Worm (Caenorhabditis elegans) whole organism, L4 larva: Measurements from ENCODE around the gene srsx-31.
A peak's percentile ranks its signal among the peaks of the same experiment; 100 is the strongest.

Experiments
- F26F4.8 ChIP-seq: fragments of 200-800 bp; sonication (Bioruptor generic); conservative IDR thresholded peaks from 2 replicates; pipeline ENCODE4 v1.3.6; 2022; ENCODE audit warnings: missing genetic modification characterization, missing compliant biosample characterization
- F49E8.2 ChIP-seq: sonication (generic microtip); optimal IDR thresholded peaks from 2 replicates; lab custom pipeline; 2016; ENCODE audit warnings: missing compliant biosample characterization, mild to moderate bottlenecking, missing genetic modification characterization, borderline replicate concordance
- T20F7.1 ChIP-seq: fragments of 200-800 bp; sonication (Bioruptor generic); optimal IDR thresholded peaks from 2 replicates; lab custom pipeline; 2018; ENCODE audit warnings: mild to moderate bottlenecking, missing genetic modification characterization, missing compliant biosample characterization
- T26A8.4 ChIP-seq: fragments of 200-800 bp; sonication (Bioruptor generic); IDR thresholded peaks from 2 replicates; pipeline ENCODE4 v1.3.6; 2022; ENCODE audit warnings: missing genetic modification characterization, missing compliant biosample characterization
- Y48G9A.11 ChIP-seq: fragments of 200-800 bp; sonication (Bioruptor generic); IDR thresholded peaks from 2 replicates; pipeline ENCODE4 v1.3.6; 2022; ENCODE audit warnings: missing genetic modification reagents, missing genetic modification characterization, missing compliant biosample characterization
- Y75B8A.6 ChIP-seq: fragments of 200-800 bp; sonication (Bioruptor generic); IDR thresholded peaks from 2 replicates; pipeline ENCODE4 v1.3.6; 2022; ENCODE audit warnings: missing genetic modification reagents, missing genetic modification characterization, missing compliant biosample characterization
- arid-1 ChIP-seq: fragments of 200-800 bp; sonication (Bioruptor generic); conservative IDR thresholded peaks from 2 replicates; pipeline ENCODE4 v1.3.6; 2022; ENCODE audit warnings: missing genetic modification reagents, missing genetic modification characterization, missing compliant biosample characterization
- ceh-28 ChIP-seq: fragments of 150-350 bp; optimal IDR thresholded peaks from 2 replicates; lab custom pipeline; 2014; ENCODE audit warnings: missing biosample characterization, missing genetic modification reagents, missing genetic modification characterization
- ceh-44 ChIP-seq: fragments of 200-800 bp; sonication (Bioruptor generic); IDR thresholded peaks from 2 replicates; pipeline ENCODE4 v1.3.6; 2022; ENCODE audit warnings: missing genetic modification reagents, missing genetic modification characterization, missing compliant biosample characterization
- ceh-62 ChIP-seq: sonication (generic microtip); optimal IDR thresholded peaks from 2 replicates; lab custom pipeline; 2017; ENCODE audit warnings: missing biosample characterization, missing genetic modification characterization
- ceh-82 ChIP-seq: sonication (generic microtip); optimal IDR thresholded peaks from 2 replicates; lab custom pipeline; 2017; ENCODE audit warnings: missing biosample characterization, missing genetic modification characterization
- ctbp-1 ChIP-seq: fragments of 200-800 bp; sonication (Bioruptor generic); IDR thresholded peaks from 2 replicates; pipeline ENCODE4 v1.3.6; 2022; ENCODE audit warnings: missing genetic modification reagents, missing genetic modification characterization, missing compliant biosample characterization
- daf-16 ChIP-seq, 3 experiments: sonication (generic microtip); optimal IDR thresholded peaks; 2 replicates each; lab custom pipeline; 2016 to 2017; ENCODE audit warnings: missing genetic modification characterization in 3 of 3, missing genetic modification reagents in 3 of 3, mild to moderate bottlenecking in 2 of 3, missing compliant biosample characterization in 2 of 3, missing biosample characterization in 1 of 3, moderate library complexity in 1 of 3
- dmd-6 ChIP-seq: fragments of 200-800 bp; sonication (Bioruptor generic); IDR thresholded peaks from 2 replicates; pipeline ENCODE4 v1.3.6; 2022; ENCODE audit warnings: missing genetic modification reagents, missing genetic modification characterization, missing compliant biosample characterization
- dmd-9 ChIP-seq: fragments of 200-800 bp; sonication (Bioruptor generic); IDR thresholded peaks from 2 replicates; pipeline ENCODE4 v1.3.6; 2022; ENCODE audit warnings: missing genetic modification reagents, missing genetic modification characterization, missing compliant biosample characterization
- duxl-1 ChIP-seq: sonication (generic microtip); optimal IDR thresholded peaks from 2 replicates; lab custom pipeline; 2016; ENCODE audit warnings: mild to moderate bottlenecking, missing genetic modification characterization, moderate library complexity, missing compliant biosample characterization; ENCODE audit not compliant: poor library complexity
- dve-1 ChIP-seq: sonication (generic microtip); optimal IDR thresholded peaks from 2 replicates; lab custom pipeline; 2017; ENCODE audit warnings: antibody characterized with exemption, mild to moderate bottlenecking, missing genetic modification characterization, missing compliant biosample characterization; ENCODE audit not compliant: insufficient read depth
- fkh-10 ChIP-seq: fragments of 150-350 bp; optimal IDR thresholded peaks from 2 replicates; lab custom pipeline; 2014; ENCODE audit warnings: missing biosample characterization, missing genetic modification reagents, missing genetic modification characterization
- fos-1 ChIP-seq: fragments of 150-350 bp; optimal IDR thresholded peaks from 2 replicates; lab custom pipeline; 2014; ENCODE audit warnings: missing biosample characterization, missing genetic modification characterization
- hif-1 ChIP-seq, 2 experiments: sonication (generic microtip); optimal IDR thresholded peaks; 2 replicates each; lab custom pipeline; 2016 to 2017; ENCODE audit warnings: missing compliant biosample characterization in 2 of 2, missing genetic modification characterization in 2 of 2, missing genetic modification reagents in 2 of 2, missing genotype in 2 of 2, mild to moderate bottlenecking in 1 of 2
- hlh-11 ChIP-seq: fragments of 200-800 bp; sonication (Bioruptor generic); optimal IDR thresholded peaks from 2 replicates; lab custom pipeline; 2018; ENCODE audit warnings: mild to moderate bottlenecking, missing genetic modification characterization, missing compliant biosample characterization
- hlh-30 ChIP-seq: sonication (generic microtip); optimal IDR thresholded peaks from 2 replicates; lab custom pipeline; 2017; ENCODE audit warnings: antibody characterized with exemption, mild to moderate bottlenecking, missing genetic modification characterization, missing compliant biosample characterization; ENCODE audit not compliant: insufficient read depth
- jun-1 ChIP-seq: fragments of 150-350 bp; optimal IDR thresholded peaks from 2 replicates; lab custom pipeline; 2014; ENCODE audit warnings: missing biosample characterization, missing genetic modification reagents, missing genetic modification characterization
- lim-7 ChIP-seq: fragments of 200-800 bp; sonication (Bioruptor generic); IDR thresholded peaks from 2 replicates; pipeline ENCODE4 v1.3.6; 2022; ENCODE audit warnings: missing genetic modification characterization, missing compliant biosample characterization
- lin-1 ChIP-seq: fragments of 200-800 bp; sonication (Bioruptor generic); IDR thresholded peaks from 2 replicates; pipeline ENCODE4 v1.3.6; 2022; ENCODE audit warnings: missing genetic modification reagents, missing genetic modification characterization, missing compliant biosample characterization
- lin-13 ChIP-seq: fragments of 150-350 bp; optimal IDR thresholded peaks from 2 replicates; lab custom pipeline; 2014; ENCODE audit warnings: missing biosample characterization, missing genetic modification reagents, missing genetic modification characterization
- lir-3 ChIP-seq: sonication (generic microtip); optimal IDR thresholded peaks from 2 replicates; lab custom pipeline; 2016; ENCODE audit warnings: mild to moderate bottlenecking, missing genetic modification characterization, missing compliant biosample characterization
- mdl-1 ChIP-seq, 2 experiments: fragments of 150-350 bp in 1 of 2; sonication (generic microtip) in 1 of 2; optimal IDR thresholded peaks; 2 replicates each; lab custom pipeline; 2014 to 2017; ENCODE audit warnings: missing biosample characterization in 2 of 2, missing genetic modification characterization in 2 of 2
- mdt-29 ChIP-seq: fragments of 200-800 bp; sonication (Bioruptor generic); IDR thresholded peaks from 2 replicates; pipeline ENCODE4 v1.3.6; 2022; ENCODE audit warnings: missing genetic modification reagents, missing genetic modification characterization, missing compliant biosample characterization
- mxl-3 ChIP-seq: fragments of 200-800 bp; sonication (Bioruptor generic); optimal IDR thresholded peaks from 2 replicates; lab custom pipeline; 2018; ENCODE audit warnings: mild to moderate bottlenecking, missing genetic modification characterization, missing compliant biosample characterization
- nhr-10 ChIP-seq: fragments of 150-350 bp; optimal IDR thresholded peaks from 2 replicates; lab custom pipeline; 2014; ENCODE audit warnings: missing biosample characterization, missing genetic modification characterization
- nhr-11 ChIP-seq: fragments of 150-350 bp; optimal IDR thresholded peaks from 2 replicates; lab custom pipeline; 2014; ENCODE audit warnings: missing biosample characterization, missing genetic modification characterization
- nhr-28 ChIP-seq: fragments of 150-350 bp; optimal IDR thresholded peaks from 2 replicates; lab custom pipeline; 2014; ENCODE audit warnings: missing biosample characterization, missing genetic modification characterization
- nhr-6 ChIP-seq: fragments of 150-350 bp; optimal IDR thresholded peaks from 2 replicates; lab custom pipeline; 2014; ENCODE audit warnings: missing biosample characterization, missing genetic modification characterization
- nhr-76 ChIP-seq: fragments of 150-350 bp; optimal IDR thresholded peaks from 2 replicates; lab custom pipeline; 2014; ENCODE audit warnings: missing biosample characterization, missing genetic modification characterization
- nhr-77 ChIP-seq: fragments of 150-350 bp; optimal IDR thresholded peaks from 2 replicates; lab custom pipeline; 2014; ENCODE audit warnings: missing biosample characterization, missing genetic modification characterization
- pqm-1 ChIP-seq: sonication (generic microtip); optimal IDR thresholded peaks from 2 replicates; lab custom pipeline; 2017; ENCODE audit warnings: missing biosample characterization, missing genetic modification characterization
- sdz-12 ChIP-seq: fragments of 200-800 bp; sonication (Bioruptor generic); optimal IDR thresholded peaks from 2 replicates; lab custom pipeline; 2018; ENCODE audit warnings: mild to moderate bottlenecking, missing genetic modification characterization, missing compliant biosample characterization
- spr-1 ChIP-seq: sonication (generic microtip); optimal IDR thresholded peaks from 2 replicates; lab custom pipeline; 2016; ENCODE audit warnings: mild to moderate bottlenecking, missing genetic modification characterization, missing compliant biosample characterization
- spr-3 ChIP-seq: fragments of 200-800 bp; sonication (Bioruptor generic); optimal IDR thresholded peaks from 2 replicates; lab custom pipeline; 2018; ENCODE audit warnings: mild to moderate bottlenecking, missing genetic modification characterization, missing compliant biosample characterization
- unc-62 ChIP-seq, 3 experiments: fragments of 150-350 bp in 1 of 3; sonication (generic microtip); optimal IDR thresholded peaks in 2 of 3; peaks in 1 of 3; 1 replicate in 1 of 3; 2 replicates in 2 of 3; lab custom pipeline; 2014 to 2017; ENCODE audit warnings: missing biosample characterization in 3 of 3, missing genetic modification characterization in 3 of 3, missing genetic modification reagents in 3 of 3, missing genotype in 1 of 3
- zip-2 ChIP-seq: fragments of 150-350 bp; optimal IDR thresholded peaks from 2 replicates; lab custom pipeline; 2014; ENCODE audit warnings: missing biosample characterization, missing genetic modification characterization
- ztf-11 ChIP-seq: fragments of 150-350 bp; optimal IDR thresholded peaks from 2 replicates; lab custom pipeline; 2014; ENCODE audit warnings: missing biosample characterization, missing genetic modification characterization
- ztf-7 ChIP-seq: fragments of 150-350 bp; optimal IDR thresholded peaks from 2 replicates; lab custom pipeline; 2014; ENCODE audit warnings: missing biosample characterization, missing genetic modification characterization

The srsx-31 gene

DNA sequence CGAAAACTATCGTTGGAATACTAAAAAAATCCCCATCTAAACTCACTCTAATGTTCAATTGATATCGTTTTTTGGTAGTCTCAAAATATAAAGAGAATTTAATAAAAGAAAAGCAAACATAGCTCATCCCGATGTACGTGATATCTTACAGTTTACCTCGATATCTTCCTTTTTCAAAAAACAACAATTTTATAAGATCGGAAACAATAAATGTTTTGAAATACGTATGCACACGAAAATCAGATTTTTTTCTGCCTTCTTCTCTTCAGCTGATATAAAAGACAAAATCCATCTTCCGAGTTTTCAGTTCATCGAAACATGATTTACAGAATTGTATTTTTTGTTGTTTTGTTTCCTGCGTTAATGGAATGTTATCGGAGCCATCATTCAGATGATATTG, 16.2 kb upstream of the srsx-31 start, which contains the start of gene clec-222:
TSS of gene clec-222 (plus strand) at position 301 of the 400 bp plus-strand sequence.
- TF ChIP-seq Y48G9A.11 (GFP tag; lab: Robert Waterston, UW): no peak
- TF ChIP-seq sdz-12 (GFP tag; lab: Kevin White, UChicago): no peak
- TF ChIP-seq nhr-28: no peak
- TF ChIP-seq duxl-1 (tag; lab: Kevin White, UChicago): no peak
- TF ChIP-seq lim-7 (GFP tag; lab: Robert Waterston, UW): no peak
- TF ChIP-seq ztf-11 (tag; lab: Kevin White, UChicago): no peak
- no peak for TF ChIP-seq ztf-7 (tag; lab: Kevin White, UChicago)
- TF ChIP-seq Y75B8A.6 (GFP tag; lab: Robert Waterston, UW): no peak

ce11 chrV:11268791-11269190, 13.9 kb upstream of the srsx-31 start, which contains the start of gene str-115:
Gene str-115 (plus strand): TSS chrV:11269091.
- TF ChIP-seq spr-3 (GFP tag; lab: Kevin White, UChicago): no peak
- no peak for TF ChIP-seq dve-1 (tag; lab: Kevin White, UChicago)
- no peak for TF ChIP-seq T20F7.1
- TF ChIP-seq ceh-82 (tag; lab: Kevin White, UChicago): no peak
- TF ChIP-seq nhr-6 (tag; lab: Kevin White, UChicago): no peak
- no peak for TF ChIP-seq Y75B8A.6 (GFP tag; lab: Robert Waterston, UW)

DNA sequence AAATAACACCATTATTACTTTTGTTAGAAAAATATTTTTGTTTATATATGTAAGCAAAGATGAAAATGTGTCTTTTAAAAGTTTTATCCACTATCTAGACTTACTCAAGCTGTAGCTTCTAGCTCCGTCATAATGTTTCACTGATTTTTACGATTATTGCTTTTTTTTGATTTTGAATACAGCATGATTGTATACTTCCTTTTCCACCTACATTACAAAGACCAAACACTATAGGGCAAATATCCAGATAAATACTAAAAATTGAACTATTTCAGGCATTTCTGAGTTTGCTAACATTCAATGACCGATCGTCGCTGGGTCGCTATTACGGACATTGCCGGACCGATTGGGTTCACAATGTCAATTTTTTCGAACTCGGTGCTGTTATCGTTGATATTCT, 11.8 kb upstream of the srsx-31 start, which contains the start of gene str-116:
TSS of gene str-116 (plus strand) at position 301 of the 400 bp plus-strand sequence.
- TF ChIP-seq unc-62 (GFP tag; optimal IDR thresholded peaks at IDR 0.05 in 1 of 2; lab: Kevin White, UChicago): no peak
- TF ChIP-seq unc-62 (tag; optimal IDR thresholded peaks at IDR 0.05; lab: Kevin White, UChicago): no peak
- TF ChIP-seq fos-1 (tag; lab: Kevin White, UChicago): no peak
- no peak for TF ChIP-seq mdl-1 (tag; optimal IDR thresholded peaks at IDR 0.05; lab: Kevin White, UChicago)
- TF ChIP-seq ceh-44: no peak
- TF ChIP-seq lin-1: no peak
- no peak for TF ChIP-seq ctbp-1 (GFP tag; lab: Robert Waterston, UW)
- TF ChIP-seq dmd-9: no peak
- no peak for TF ChIP-seq daf-16 (GFP tag; optimal IDR thresholded peaks at IDR 0.05; lab: Kevin White, UChicago)
- no peak for TF ChIP-seq daf-16 (tag; optimal IDR thresholded peaks at IDR 0.05; lab: Kevin White, UChicago)
- TF ChIP-seq nhr-6 (tag; lab: Kevin White, UChicago): no peak
- no peak for TF ChIP-seq fkh-10 (GFP tag; lab: Kevin White, UChicago)
- no peak for TF ChIP-seq jun-1 (tag; lab: Kevin White, UChicago)
- no peak for TF ChIP-seq spr-1 (tag; lab: Kevin White, UChicago)
- TF ChIP-seq hif-1 (tag; optimal IDR thresholded peaks at IDR 0.05; lab: Kevin White, UChicago): no peak
- no peak for TF ChIP-seq lir-3 (tag; lab: Kevin White, UChicago)
- TF ChIP-seq zip-2 (tag; lab: Kevin White, UChicago): no peak
- no peak for TF ChIP-seq ceh-62
- TF ChIP-seq hlh-11 (tag; lab: Kevin White, UChicago): no peak
- no peak for TF ChIP-seq mxl-3 (GFP tag; lab: Kevin White, UChicago)
- no peak for TF ChIP-seq nhr-77 (tag; lab: Kevin White, UChicago)
- no peak for TF ChIP-seq F49E8.2 (tag; lab: Kevin White, UChicago)

- TF ChIP-seq F26F4.8 (GFP tag; lab: Robert Waterston, UW) (no peak), spr-1 (tag; lab: Kevin White, UChicago) (no peak), T26A8.4 (GFP tag; lab: Robert Waterston, UW) (no peak), pqm-1 (tag; lab: Kevin White, UChicago) (peak; percentile 63), nhr-10 (no peak), ceh-28 (tag; lab: Kevin White, UChicago) (no peak), nhr-76 (tag; lab: Kevin White, UChicago) (no peak), mdt-29 (GFP tag; lab: Robert Waterston, UW) (no peak), nhr-11 (no peak), fkh-10 (GFP tag; lab: Kevin White, UChicago) (no peak), daf-16 (GFP tag; optimal IDR thresholded peaks at IDR 0.05; lab: Kevin White, UChicago) (no peak), daf-16 (tag; optimal IDR thresholded peaks at IDR 0.05; lab: Kevin White, UChicago) (no peak), arid-1 (GFP tag; lab: Robert Waterston, UW) (no peak), lin-13 (GFP tag; lab: Kevin White, UChicago) (no peak), nhr-6 (tag; lab: Kevin White, UChicago) (no peak), dmd-6 (GFP tag; lab: Robert Waterston, UW) (peak; percentile 66), mxl-3 (GFP tag; lab: Kevin White, UChicago) (peak; percentile 81), dve-1 (tag; lab: Kevin White, UChicago) (no peak), hlh-30 (no peak), duxl-1 (tag; lab: Kevin White, UChicago) (no peak), nhr-28 (peak; percentile 37)
Measured at ce11 chrV:11265482-11265881, 10.6 kb upstream of the srsx-31 start, which contains the start of gene cln-3.1. Gene cln-3.1 (minus strand): TSS chrV:11265652.
